Worm (Caenorhabditis elegans) whole organism, L4/young adult: ENCODE measurements around the gene fbxb-24.
A peak's percentile ranks its signal among the peaks of the same experiment; 100 is the strongest.
"Not testable (repeated sequence)": the region's sequence is repeated elsewhere in the genome, so short reads cannot be mapped to it uniquely, and the experiment has no call there.

Experiments
- W03F9.2 ChIP-seq: fragments of 150-350 bp; optimal IDR thresholded peaks from 2 replicates; lab custom pipeline; 2014; ENCODE audit warnings: missing biosample characterization, missing genetic modification characterization
- dao-5 ChIP-seq: sonication (generic microtip); optimal IDR thresholded peaks from 2 replicates; lab custom pipeline; 2016; ENCODE audit warnings: missing genotype, missing genetic modification characterization, moderate library complexity, missing compliant biosample characterization
- him-1 ChIP-seq: sonication (generic microtip); optimal IDR thresholded peaks from 2 replicates; lab custom pipeline; 2016; ENCODE audit warnings: missing genotype, missing genetic modification reagents, missing genetic modification characterization, missing compliant biosample characterization

The fbxb-24 gene

ce11 chrIII:11908660-11909059 is at the start of gene fbxb-24:
Gene fbxb-24, plus strand, starts transcription at chrIII:11908960.
- TF ChIP-seq dao-5 (tag; lab: Kevin White, UChicago), result no peak
- TF ChIP-seq W03F9.2 (tag; lab: Kevin White, UChicago), result no peak

ce11 chrIII:11861123-11861522 is 47.6 kb upstream of the fbxb-24 start:
- no peak for TF ChIP-seq him-1 (tag; lab: Kevin White, UChicago)
- TF ChIP-seq dao-5 (tag; lab: Kevin White, UChicago), result no peak
- no peak for TF ChIP-seq W03F9.2 (tag; lab: Kevin White, UChicago)

ce11 chrIII:11862149-11862548 is 46.6 kb upstream of the fbxb-24 start, which contains the start of gene Y56A3A.2:
Gene Y56A3A.2, minus strand, starts transcription at chrIII:11862249.
- TF ChIP-seq him-1 (tag; lab: Kevin White, UChicago) (no peak), W03F9.2 (tag; lab: Kevin White, UChicago) (no peak), dao-5 (tag; lab: Kevin White, UChicago) (no peak)

ce11 chrIII:11866127-11866526 is 42.6 kb upstream of the fbxb-24 start:
- no peak for TF ChIP-seq dao-5 (tag; lab: Kevin White, UChicago)

- TF ChIP-seq dao-5 (tag; lab: Kevin White, UChicago) (no peak), W03F9.2 (tag; lab: Kevin White, UChicago) (peak; percentile 44)
Measured at ce11 chrIII:11869231-11869912, 39.4 kb upstream of the fbxb-24 start, which contains the start of gene taf-12. Gene taf-12, minus strand, starts transcription at chrIII:11869281.

- no peak for TF ChIP-seq him-1 (tag; lab: Kevin White, UChicago)
- TF ChIP-seq W03F9.2 (tag; lab: Kevin White, UChicago), result peak; percentile 44
- TF ChIP-seq dao-5 (tag; lab: Kevin White, UChicago), result no peak
Measured at ce11 chrIII:11870009-11870408, 38.8 kb upstream of the fbxb-24 start.

- TF ChIP-seq dao-5 (tag; lab: Kevin White, UChicago), result no peak
- no peak for TF ChIP-seq him-1 (tag; lab: Kevin White, UChicago)
- TF ChIP-seq W03F9.2 (tag; lab: Kevin White, UChicago), result no peak
Measured at ce11 chrIII:11871617-11872016, 37.1 kb upstream of the fbxb-24 start.

ce11 chrIII:11874242-11874641 is 34.5 kb upstream of the fbxb-24 start:
- no peak for TF ChIP-seq W03F9.2 (tag; lab: Kevin White, UChicago)
- TF ChIP-seq him-1 (tag; lab: Kevin White, UChicago), result no peak
- TF ChIP-seq dao-5 (tag; lab: Kevin White, UChicago), result no peak

ce11 chrIII:11876130-11876529 is 32.6 kb upstream of the fbxb-24 start:
- TF ChIP-seq W03F9.2 (tag; lab: Kevin White, UChicago) (no peak), dao-5 (tag; lab: Kevin White, UChicago) (no peak), him-1 (tag; lab: Kevin White, UChicago) (no peak)

- TF ChIP-seq dao-5 (tag; lab: Kevin White, UChicago) (no peak), W03F9.2 (tag; lab: Kevin White, UChicago) (no peak), him-1 (tag; lab: Kevin White, UChicago) (no peak)
Measured at ce11 chrIII:11878751-11879150, 30.0 kb upstream of the fbxb-24 start, which contains the start of gene Y56A3A.6. Gene Y56A3A.6, minus strand, starts transcription at chrIII:11878803.

- peak; percentile 41 for TF ChIP-seq W03F9.2 (tag; lab: Kevin White, UChicago)
- no peak for TF ChIP-seq dao-5 (tag; lab: Kevin White, UChicago)
Measured at ce11 chrIII:11881549-11881948, 27.2 kb upstream of the fbxb-24 start.

- not testable (repeated sequence) for TF ChIP-seq dao-5, W03F9.2, him-1 (tag; lab: Kevin White, UChicago)
Measured at ce11 chrIII:11883694-11884093, 25.1 kb upstream of the fbxb-24 start, which contains the start of gene fbxb-22. Gene fbxb-22, minus strand, starts transcription at chrIII:11883754.

- TF ChIP-seq W03F9.2 (tag; lab: Kevin White, UChicago) (no peak), dao-5 (tag; lab: Kevin White, UChicago) (no peak), him-1 (tag; lab: Kevin White, UChicago) (no peak)
Measured at ce11 chrIII:11891335-11891734, 17.4 kb upstream of the fbxb-24 start, which contains the start of gene faah-5. Gene faah-5, minus strand, starts transcription at chrIII:11891435.

ce11 chrIII:11892939-11893338 is 15.8 kb upstream of the fbxb-24 start, which contains the start of gene Y56A3A.41:
Gene Y56A3A.41, minus strand, starts transcription at chrIII:11893039.
- no peak for TF ChIP-seq W03F9.2 (tag; lab: Kevin White, UChicago)
- TF ChIP-seq dao-5 (tag; lab: Kevin White, UChicago), result no peak
- no peak for TF ChIP-seq him-1 (tag; lab: Kevin White, UChicago)
